Worm (Caenorhabditis elegans): ENCODE results near the gene F43E2.6.
A peak's percentile ranks its signal among the peaks of the same experiment; 100 is the strongest.

Gene F43E2.6

ce11 chrII:7345858-7346257 lies 22.8 kb downstream of the F43E2.6 start:
- no peak for TF ChIP-seq sdz-38 (tag; optimal IDR thresholded peaks at IDR 0.05)
- no peak for TF ChIP-seq egl-18 (GFP tag; IDR thresholded peaks at IDR 0.05)
- no peak for TF ChIP-seq xnd-1 (tag; optimal IDR thresholded peaks at IDR 0.05)
- TF ChIP-seq nfya-1 (tag; optimal IDR thresholded peaks at IDR 0.05; ENCODE audit: borderline replicate concordance, insufficient read depth), result no peak
- TF ChIP-seq ekl-4 (GFP tag; IDR thresholded peaks at IDR 0.05), result no peak
- no peak for TF ChIP-seq Y95B8A.8 (GFP tag; IDR thresholded peaks at IDR 0.05)
- TF ChIP-seq mcd-1 (GFP tag; IDR thresholded peaks at IDR 0.05), result no peak
- TF ChIP-seq B0336.3 (GFP tag; IDR thresholded peaks at IDR 0.05), result no peak
- TF ChIP-seq snpc-3.4 (tag; optimal IDR thresholded peaks at IDR 0.05), result no peak
- no peak for TF ChIP-seq lin-54 (GFP tag; optimal IDR thresholded peaks at IDR 0.05)
- no peak for TF ChIP-seq madf-6 (GFP tag; IDR thresholded peaks at IDR 0.05)
- TF ChIP-seq D2030.7 (GFP tag; IDR thresholded peaks at IDR 0.05), result no peak
- no peak for TF ChIP-seq mel-28 (tag; optimal IDR thresholded peaks at IDR 0.05; ENCODE audit: borderline replicate concordance)
- no peak for TF ChIP-seq pbrm-1 (GFP tag; IDR thresholded peaks at IDR 0.05)
- no peak for TF ChIP-seq dpl-1 (GFP tag; optimal IDR thresholded peaks at IDR 0.05)
- no peak for TF ChIP-seq F37B4.10 (GFP tag; IDR thresholded peaks at IDR 0.05)

DNA sequence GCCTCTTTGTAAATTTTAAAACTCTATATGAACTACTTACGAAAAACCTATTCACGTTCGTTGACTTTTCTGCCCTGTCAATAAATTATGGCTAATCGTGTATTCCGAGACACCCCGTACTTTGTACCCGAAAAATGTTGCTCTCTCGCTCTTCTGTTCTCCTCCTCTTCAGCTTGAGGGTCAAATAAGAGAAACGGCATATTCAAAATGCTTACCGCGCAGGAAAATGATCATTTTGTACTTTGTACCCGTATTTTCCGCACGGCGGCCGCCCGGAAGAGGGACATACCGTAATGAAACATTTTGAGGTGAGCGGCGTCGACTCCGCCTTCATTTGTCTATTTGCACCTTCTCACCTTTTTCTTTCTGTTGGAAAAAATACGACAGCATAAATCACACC lies 25.0 kb downstream of the F43E2.6 start:
- TF ChIP-seq xnd-1 (tag; optimal IDR thresholded peaks at IDR 0.05) (no peak), chd-7 (tag; optimal IDR thresholded peaks at IDR 0.05) (peak; percentile 13), ama-1 (optimal IDR thresholded peaks at IDR 0.05) (peak; percentile 24), ama-1 (GFP tag; optimal IDR thresholded peaks at IDR 0.05) (no peak), cebp-1 (GFP tag; IDR thresholded peaks at IDR 0.05) (no peak), cebp-1 (tag; optimal IDR thresholded peaks at IDR 0.05) (peak; percentile 1), rpc-1 (optimal IDR thresholded peaks at IDR 0.05) (no peak), rpc-1 (tag; optimal IDR thresholded peaks at IDR 0.05) (no peak)

DNA sequence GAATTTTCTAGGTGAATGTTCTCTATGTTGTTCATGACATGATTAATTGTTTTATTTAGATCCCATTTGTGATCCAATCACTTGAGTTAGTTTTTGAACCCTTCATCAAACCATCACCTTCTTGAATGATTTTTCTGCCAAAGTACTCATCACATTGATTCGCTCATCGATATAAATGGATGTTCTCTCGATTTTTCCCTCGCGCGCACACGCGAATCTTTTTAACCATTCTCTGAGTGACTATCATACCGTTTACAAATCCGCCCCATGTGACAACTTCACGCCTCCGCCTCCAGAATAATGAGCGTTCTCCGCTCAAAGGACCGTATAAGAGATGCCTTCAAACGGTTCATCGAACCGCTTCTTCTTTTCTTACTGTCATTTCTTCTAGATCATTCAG lies 25.8 kb downstream of the F43E2.6 start:
- TF ChIP-seq nfya-1 (tag; optimal IDR thresholded peaks at IDR 0.05; ENCODE audit: borderline replicate concordance, insufficient read depth) (no peak), lin-26 (GFP tag; IDR thresholded peaks at IDR 0.05) (peak; percentile 39; the same call in 1 of the 2 replicates), C06A6.2 (GFP tag; conservative IDR thresholded peaks at IDR 0.05) (peak; percentile 49; the same call in 1 of the 2 replicates)

ce11 chrII:7341572-7342303 lies 26.9 kb downstream of the F43E2.6 start:
- TF ChIP-seq F57A8.1 (GFP tag; optimal IDR thresholded peaks at IDR 0.05) (no peak), dpl-1 (GFP tag; optimal IDR thresholded peaks at IDR 0.05) (no peak), ceh-100 (GFP tag; IDR thresholded peaks at IDR 0.05) (no peak), mxl-1 (tag; optimal IDR thresholded peaks at IDR 0.05) (no peak), F23B12.7 (tag; optimal IDR thresholded peaks at IDR 0.05; ENCODE audit: insufficient read depth) (no peak), ztf-26 (tag; optimal IDR thresholded peaks at IDR 0.05) (peak; percentile 6), ceh-40 (GFP tag; IDR thresholded peaks at IDR 0.05) (no peak), lin-40 (tag; optimal IDR thresholded peaks at IDR 0.05) (no peak)

DNA sequence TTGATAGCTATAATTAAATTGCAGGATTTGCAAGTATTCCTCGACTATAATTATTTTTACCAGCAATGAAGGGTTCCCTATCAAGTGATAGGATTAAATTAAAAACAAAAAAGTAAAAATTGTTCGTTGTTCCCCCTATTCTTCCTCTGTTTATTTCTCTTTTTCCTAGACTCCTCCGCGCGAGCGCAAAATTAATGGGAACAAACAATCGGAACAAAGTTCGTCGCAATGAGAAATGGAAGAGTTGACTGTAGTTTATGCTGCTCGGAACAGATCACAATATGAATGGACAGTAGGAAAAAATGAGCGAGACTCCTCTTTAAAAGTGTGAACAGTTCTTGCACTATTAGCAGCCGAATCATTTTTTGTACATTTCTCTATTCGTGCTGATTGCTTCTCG lies 28.0 kb downstream of the F43E2.6 start:
- TF ChIP-seq ama-1 (optimal IDR thresholded peaks at IDR 0.05) (no peak), ama-1 (GFP tag; optimal IDR thresholded peaks at IDR 0.05) (no peak), dpff-1 (tag; optimal IDR thresholded peaks at IDR 0.05) (no peak), rcor-1 (GFP tag; IDR thresholded peaks at IDR 0.05) (no peak), cebp-2 (GFP tag; IDR thresholded peaks at IDR 0.05) (no peak), nhr-179 (tag; optimal IDR thresholded peaks at IDR 0.05) (no peak), lag-1 (GFP tag; IDR thresholded peaks at IDR 0.05) (no peak), mes-4 (tag; optimal IDR thresholded peaks at IDR 0.05) (no peak), hlh-26 (GFP tag; conservative IDR thresholded peaks at IDR 0.05) (no peak), xnd-1 (tag; optimal IDR thresholded peaks at IDR 0.05) (no peak), egrh-3 (GFP tag; IDR thresholded peaks at IDR 0.05) (no peak), F33H1.4 (GFP tag; IDR thresholded peaks at IDR 0.05) (no peak), ztf-25 (GFP tag; IDR thresholded peaks at IDR 0.05) (no peak), mel-28 (tag; optimal IDR thresholded peaks at IDR 0.05; ENCODE audit: borderline replicate concordance) (no peak), sdz-38 (tag; optimal IDR thresholded peaks at IDR 0.05) (no peak), nhr-27 (tag; optimal IDR thresholded peaks at IDR 0.05) (no peak), B0019.2 (GFP tag; conservative IDR thresholded peaks at IDR 0.05) (no peak)

Measured in whole organism, young adult.